Worm (Caenorhabditis elegans): ENCODE results near the gene zip-9.

zip-9 gene

ce11 chrV:10958322-10958900 lies 16.1 kb downstream of the zip-9 start, which contains the start of gene pigt-1 (continued):
- TF ChIP-seq let-607 (tag; optimal IDR thresholded peaks at IDR 0.05), result peak in 1 of 2 experiments; percentile 0
- 0 out of 2 replicates have a peak, but pooled peaks have one; percentile 42 for TF ChIP-seq ekl-4 (GFP tag; IDR thresholded peaks at IDR 0.05)
- no peak for TF ChIP-seq C17E4.6 (GFP tag; IDR thresholded peaks at IDR 0.05)
- TF ChIP-seq snpc-4 (GFP tag; optimal IDR thresholded peaks at IDR 0.05), result no peak
- peak in 1 of 4 experiments; percentile 9 for TF ChIP-seq snpc-4 (tag; optimal IDR thresholded peaks at IDR 0.05)
- TF ChIP-seq F33H1.4 (GFP tag; IDR thresholded peaks at IDR 0.05), result no peak
- TF ChIP-seq madf-3 (GFP tag; IDR thresholded peaks at IDR 0.05), result no peak
- TF ChIP-seq unc-130 (GFP tag; optimal IDR thresholded peaks at IDR 0.05), result peak; percentile 15
- TF ChIP-seq rec-8 (tag; optimal IDR thresholded peaks at IDR 0.05), result no peak
- no peak for TF ChIP-seq pbrm-1 (GFP tag; IDR thresholded peaks at IDR 0.05)
- TF ChIP-seq mcd-1 (GFP tag; IDR thresholded peaks at IDR 0.05), result peak; percentile 28; the same call in 1 of the 2 replicates
- 0 out of 2 replicates have a peak, but pooled peaks have one; percentile 10 for TF ChIP-seq hmg-1.2 (GFP tag; IDR thresholded peaks at IDR 0.05)
- peak; percentile 11 for TF ChIP-seq ets-4 (GFP tag; optimal IDR thresholded peaks at IDR 0.05)

DNA sequence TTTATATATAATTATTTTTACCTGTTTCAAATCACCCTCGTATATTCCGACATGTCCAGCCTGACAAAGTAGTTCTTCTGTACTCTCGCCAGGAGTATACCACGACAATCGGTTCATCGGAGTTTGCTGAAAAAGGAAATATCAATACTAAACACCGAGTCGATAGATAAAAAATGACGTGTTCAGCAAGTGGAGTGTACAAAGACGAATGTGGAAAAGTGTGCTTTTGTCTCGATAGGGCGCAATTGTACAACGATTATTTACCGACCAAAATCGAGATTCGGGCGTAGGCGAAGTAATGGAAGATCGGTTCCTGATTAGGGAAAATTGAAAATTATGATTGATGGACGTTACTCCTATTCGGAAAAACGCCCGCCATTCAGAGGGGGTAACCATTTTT lies 18.3 kb downstream of the zip-9 start, which contains the start of gene vps-36:
TSS of gene vps-36 (minus strand) at position 126 of the 400 bp plus-strand sequence.
- peak; percentile 48 for TF ChIP-seq dox-1 (GFP tag; IDR thresholded peaks at IDR 0.05)
- no peak for TF ChIP-seq hlh-26 (GFP tag; conservative IDR thresholded peaks at IDR 0.05)
- TF ChIP-seq rcor-1 (GFP tag; IDR thresholded peaks at IDR 0.05), result no peak
- TF ChIP-seq fkh-3 (tag; optimal IDR thresholded peaks at IDR 0.05), result no peak
- TF ChIP-seq pbrm-1 (GFP tag; IDR thresholded peaks at IDR 0.05), result peak; percentile 57; the same call in 1 of the 2 replicates
- peak; percentile 90 for TF ChIP-seq nhr-80 (tag; optimal IDR thresholded peaks at IDR 0.05)
- TF ChIP-seq atf-7 (tag; optimal IDR thresholded peaks at IDR 0.05), result peak; percentile 11
- peak; percentile 37 to 77 for TF ChIP-seq let-607 (tag; optimal IDR thresholded peaks at IDR 0.05)
- TF ChIP-seq ekl-4 (GFP tag; IDR thresholded peaks at IDR 0.05), result 0 out of 2 replicates have a peak, but pooled peaks have one; percentile 43
- TF ChIP-seq gei-17 (GFP tag; optimal IDR thresholded peaks at IDR 0.05), result no peak
- TF ChIP-seq Y53G8AR.9 (GFP tag; conservative IDR thresholded peaks at IDR 0.05), result 0 out of 2 replicates have a peak, but pooled peaks have one; percentile 10
- TF ChIP-seq xnd-1 (tag; optimal IDR thresholded peaks at IDR 0.05), result no peak
- no peak for TF ChIP-seq ztf-6 (GFP tag; IDR thresholded peaks at IDR 0.05)
- no peak for TF ChIP-seq madf-10 (tag; optimal IDR thresholded peaks at IDR 0.05)
- no peak for TF ChIP-seq ets-4 (GFP tag; optimal IDR thresholded peaks at IDR 0.05)

ce11 chrV:10961448-10961870 lies 19.2 kb downstream of the zip-9 start:
- TF ChIP-seq hmg-1.2 (GFP tag; IDR thresholded peaks at IDR 0.05) (peak; percentile 53; the same call in 1 of the 2 replicates), ztf-22 (GFP tag; optimal IDR thresholded peaks at IDR 0.05) (no peak), zim-3 (tag; optimal IDR thresholded peaks at IDR 0.05) (no peak), hsf-1 (GFP tag; IDR thresholded peaks at IDR 0.05) (0 out of 2 replicates have a peak, but pooled peaks have one; percentile 15), nhr-27 (tag; optimal IDR thresholded peaks at IDR 0.05) (no peak), B0336.3 (GFP tag; IDR thresholded peaks at IDR 0.05) (peak; percentile 36; the same call in 1 of the 2 replicates), ztf-3 (GFP tag; optimal IDR thresholded peaks at IDR 0.05) (peak; percentile 26), atf-7 (tag; optimal IDR thresholded peaks at IDR 0.05) (peak; percentile 48), hlh-26 (GFP tag; conservative IDR thresholded peaks at IDR 0.05) (no peak), mcd-1 (GFP tag; IDR thresholded peaks at IDR 0.05) (peak; percentile 29; the same call in 1 of the 2 replicates), B0035.1 (tag; optimal IDR thresholded peaks at IDR 0.05) (no peak), F33H1.4 (GFP tag; IDR thresholded peaks at IDR 0.05) (no peak), sdz-38 (tag; optimal IDR thresholded peaks at IDR 0.05) (no peak), B0019.2 (GFP tag; conservative IDR thresholded peaks at IDR 0.05) (no peak), let-607 (tag; optimal IDR thresholded peaks at IDR 0.05) (no peak), ceh-40 (GFP tag; IDR thresholded peaks at IDR 0.05) (no peak), dox-1 (GFP tag; IDR thresholded peaks at IDR 0.05) (peak; percentile 44; the same call in 1 of the 2 replicates), attf-6 (GFP tag; IDR thresholded peaks at IDR 0.05) (no peak), tbp1 (GFP tag; optimal IDR thresholded peaks at IDR 0.05) (peak; percentile 10), Y53G8AR.9 (GFP tag; conservative IDR thresholded peaks at IDR 0.05) (no peak), rcor-1 (GFP tag; IDR thresholded peaks at IDR 0.05) (no peak), F37B4.10 (GFP tag; IDR thresholded peaks at IDR 0.05) (no peak), ztf-26 (tag; optimal IDR thresholded peaks at IDR 0.05) (no peak), nfyb-1 (GFP tag; IDR thresholded peaks at IDR 0.05) (peak; percentile 29; the same call in 1 of the 2 replicates), D2030.7 (GFP tag; IDR thresholded peaks at IDR 0.05) (no peak), F57C9.4 (tag; optimal IDR thresholded peaks at IDR 0.05) (no peak), madf-8 (GFP tag; conservative IDR thresholded peaks at IDR 0.05) (no peak), nhr-80 (tag; optimal IDR thresholded peaks at IDR 0.05) (peak; percentile 7)

All from whole organism, young adult.